Worm (Caenorhabditis elegans): ENCODE data around the gene R05G9R.1.

- TF ChIP-seq lsy-2 (tag; optimal IDR thresholded peaks at IDR 0.05): no peak
- no peak for TF ChIP-seq unc-62 (GFP tag; optimal IDR thresholded peaks at IDR 0.05)
- TF ChIP-seq lin-32 (GFP tag; optimal IDR thresholded peaks at IDR 0.05): no peak
- no peak for TF ChIP-seq nhr-237 (tag; optimal IDR thresholded peaks at IDR 0.05)
- no peak for TF ChIP-seq pha-4 (tag; optimal IDR thresholded peaks at IDR 0.05)
- no peak for TF ChIP-seq nhr-76 (tag; optimal IDR thresholded peaks at IDR 0.05)
- TF ChIP-seq elt-1 (tag; optimal IDR thresholded peaks at IDR 0.05; ENCODE audit: borderline replicate concordance, insufficient read depth): no peak
- TF ChIP-seq nhr-28 (tag; optimal IDR thresholded peaks at IDR 0.05): no peak
- TF ChIP-seq drap-1 (GFP tag; optimal IDR thresholded peaks at IDR 0.05): no peak
- no peak for TF ChIP-seq mep-1 (tag; optimal IDR thresholded peaks at IDR 0.05)
Observed at ce11 chrII:6516276-6516675, 2.5 kb upstream of the R05G9R.1 start, which contains the start of gene C56E6.7.

Data from whole organism, mixed stage, embryonic.